Worm (Caenorhabditis elegans) whole organism, mixed stage, embryonic: Measurements from ENCODE around the gene daf-12.

Experiments
- M03D4.4 ChIP-seq: sonication (generic microtip); optimal IDR thresholded peaks from 2 replicates; lab custom pipeline; 2017; ENCODE audit warnings: mild to moderate bottlenecking, missing genetic modification characterization, missing compliant biosample characterization
- blmp-1 ChIP-seq: fragments of 150-350 bp; optimal IDR thresholded peaks from 2 replicates; lab custom pipeline; 2014; ENCODE audit warnings: missing biosample characterization, missing genetic modification characterization
- ceh-39 ChIP-seq: fragments of 150-350 bp; optimal IDR thresholded peaks from 2 replicates; lab custom pipeline; 2014; ENCODE audit warnings: missing biosample characterization, missing genetic modification characterization
- cnd-1 ChIP-seq: fragments of 200-800 bp; sonication (Bioruptor generic); optimal IDR thresholded peaks from 2 replicates; lab custom pipeline; 2018; ENCODE audit warnings: mild to moderate bottlenecking, missing genetic modification characterization, missing compliant biosample characterization
- drap-1 ChIP-seq: fragments of 200-800 bp; sonication (Bioruptor generic); optimal IDR thresholded peaks from 3 replicates; lab custom pipeline; 2018; ENCODE audit warnings: mild to moderate bottlenecking, missing genetic modification characterization, missing compliant biosample characterization
- flh-1 ChIP-seq: fragments of 200-800 bp; sonication (Bioruptor generic); optimal IDR thresholded peaks from 2 replicates; lab custom pipeline; 2018; ENCODE audit warnings: mild to moderate bottlenecking, missing genetic modification characterization, moderate library complexity, missing compliant biosample characterization
- lsy-2 ChIP-seq: fragments of 150-350 bp; optimal IDR thresholded peaks from 2 replicates; lab custom pipeline; 2014; ENCODE audit warnings: missing biosample characterization, missing genetic modification characterization
- mab-5 ChIP-seq: fragments of 150-350 bp; optimal IDR thresholded peaks from 2 replicates; lab custom pipeline; 2014; ENCODE audit warnings: missing biosample characterization, missing genetic modification characterization
- mep-1 ChIP-seq: fragments of 150-350 bp; optimal IDR thresholded peaks from 2 replicates; lab custom pipeline; 2017; ENCODE audit warnings: missing biosample characterization, missing genetic modification reagents, missing genetic modification characterization, inconsistent platforms
- mls-2 ChIP-seq: sonication (generic microtip); optimal IDR thresholded peaks from 2 replicates; lab custom pipeline; 2016; ENCODE audit warnings: mild to moderate bottlenecking, missing genetic modification characterization, moderate library complexity, missing compliant biosample characterization
- nhr-12 ChIP-seq: fragments of 150-350 bp; optimal IDR thresholded peaks from 2 replicates; lab custom pipeline; 2014; ENCODE audit warnings: missing biosample characterization, missing genetic modification characterization
- pha-4 ChIP-seq: fragments of 150-350 bp; optimal IDR thresholded peaks from 2 replicates; lab custom pipeline; 2018; ENCODE audit warnings: missing biosample characterization, missing genetic modification reagents, missing genetic modification characterization
- snpc-4 ChIP-seq: fragments of 150-350 bp; optimal IDR thresholded peaks from 2 replicates; lab custom pipeline; 2014; ENCODE audit warnings: missing biosample characterization, missing genetic modification characterization
- sptf-1 ChIP-seq: sonication (generic microtip); optimal IDR thresholded peaks from 2 replicates; lab custom pipeline; 2017; ENCODE audit warnings: mild to moderate bottlenecking, missing genetic modification characterization, moderate library complexity, missing compliant biosample characterization
- tbx-8 ChIP-seq: fragments of 200-800 bp; sonication (Bioruptor generic); optimal IDR thresholded peaks from 2 replicates; lab custom pipeline; 2018; ENCODE audit warnings: mild to moderate bottlenecking, missing genetic modification characterization, moderate library complexity, missing compliant biosample characterization
- unc-39 ChIP-seq: fragments of 150-350 bp; optimal IDR thresholded peaks from 2 replicates; lab custom pipeline; 2014; ENCODE audit warnings: missing biosample characterization, missing genetic modification characterization
- zip-8 ChIP-seq: fragments of 150-350 bp; optimal IDR thresholded peaks from 2 replicates; lab custom pipeline; 2014; ENCODE audit warnings: missing biosample characterization, missing genetic modification characterization
- ztf-11 ChIP-seq: fragments of 150-350 bp; optimal IDR thresholded peaks from 2 replicates; lab custom pipeline; 2014; ENCODE audit warnings: missing biosample characterization, missing genetic modification characterization

daf-12 gene

ce11 chrX:10711769-10712168 is 76.1 kb downstream of the daf-12 start, which contains the start of gene rhgf-1:
Gene rhgf-1, minus strand, starts transcription at chrX:10711869.
- TF ChIP-seq mep-1 (tag; lab: Kevin White, UChicago) (no peak), tbx-8 (GFP tag; lab: Kevin White, UChicago) (no peak), snpc-4 (tag; lab: Kevin White, UChicago) (no peak), lsy-2 (tag; lab: Kevin White, UChicago) (no peak), flh-1 (GFP tag; lab: Kevin White, UChicago) (no peak), ztf-11 (tag; lab: Kevin White, UChicago) (no peak), zip-8 (tag; lab: Kevin White, UChicago) (no peak), M03D4.4 (tag; lab: Kevin White, UChicago) (no peak), mls-2 (tag; lab: Kevin White, UChicago) (no peak), ceh-39 (tag; lab: Kevin White, UChicago) (no peak), mab-5 (tag; lab: Kevin White, UChicago) (no peak), cnd-1 (tag; lab: Kevin White, UChicago) (no peak), pha-4 (tag; lab: Kevin White, UChicago) (no peak), nhr-12 (no peak), unc-39 (tag; lab: Kevin White, UChicago) (no peak), drap-1 (GFP tag; lab: Kevin White, UChicago) (no peak), blmp-1 (tag; lab: Kevin White, UChicago) (no peak), sptf-1 (tag; lab: Kevin White, UChicago) (no peak)
